Worm (Caenorhabditis elegans) whole organism, mixed stage, embryonic: ENCODE results near the gene clec-207.

Experiments used
- bed-3 ChIP-seq: fragments of 200-800 bp; sonication (Bioruptor generic); optimal IDR thresholded peaks from 3 replicates; lab custom pipeline; 2018; ENCODE audit warnings: mild to moderate bottlenecking, missing genetic modification characterization, moderate library complexity, missing compliant biosample characterization
- blmp-1 ChIP-seq: fragments of 150-350 bp; optimal IDR thresholded peaks from 2 replicates; lab custom pipeline; 2014; ENCODE audit warnings: missing biosample characterization, missing genetic modification characterization
- ceh-39 ChIP-seq: fragments of 150-350 bp; optimal IDR thresholded peaks from 2 replicates; lab custom pipeline; 2014; ENCODE audit warnings: missing biosample characterization, missing genetic modification characterization
- ceh-43 ChIP-seq: fragments of 200-800 bp; sonication (Bioruptor generic); optimal IDR thresholded peaks from 2 replicates; lab custom pipeline; 2018; ENCODE audit warnings: mild to moderate bottlenecking, missing genetic modification characterization, moderate library complexity, missing compliant biosample characterization
- ceh-83 ChIP-seq: fragments of 200-800 bp; sonication (Bioruptor generic); optimal IDR thresholded peaks from 2 replicates; lab custom pipeline; 2018; ENCODE audit warnings: mild to moderate bottlenecking, missing genetic modification characterization, missing compliant biosample characterization
- ces-1 ChIP-seq: fragments of 150-350 bp; optimal IDR thresholded peaks from 2 replicates; lab custom pipeline; 2014; ENCODE audit warnings: missing biosample characterization, missing genetic modification reagents, missing genetic modification characterization
- cnd-1 ChIP-seq: fragments of 200-800 bp; sonication (Bioruptor generic); optimal IDR thresholded peaks from 2 replicates; lab custom pipeline; 2018; ENCODE audit warnings: mild to moderate bottlenecking, missing genetic modification characterization, missing compliant biosample characterization
- drap-1 ChIP-seq: fragments of 200-800 bp; sonication (Bioruptor generic); optimal IDR thresholded peaks from 3 replicates; lab custom pipeline; 2018; ENCODE audit warnings: mild to moderate bottlenecking, missing genetic modification characterization, missing compliant biosample characterization
- flh-1 ChIP-seq: fragments of 200-800 bp; sonication (Bioruptor generic); optimal IDR thresholded peaks from 2 replicates; lab custom pipeline; 2018; ENCODE audit warnings: mild to moderate bottlenecking, missing genetic modification characterization, moderate library complexity, missing compliant biosample characterization
- ham-2 ChIP-seq: fragments of 200-800 bp; sonication (Bioruptor generic); optimal IDR thresholded peaks from 2 replicates; lab custom pipeline; 2018; ENCODE audit warnings: mild to moderate bottlenecking, missing genetic modification characterization, missing compliant biosample characterization
- hlh-1 ChIP-seq: fragments of 150-350 bp; optimal IDR thresholded peaks from 2 replicates; lab custom pipeline; 2014; ENCODE audit warnings: missing biosample characterization, missing genetic modification reagents, missing genetic modification characterization
- lin-32 ChIP-seq: fragments of 200-800 bp; sonication (Bioruptor generic); optimal IDR thresholded peaks from 2 replicates; lab custom pipeline; 2018; ENCODE audit warnings: mild to moderate bottlenecking, missing genetic modification characterization, missing compliant biosample characterization
- lsy-2 ChIP-seq: fragments of 150-350 bp; optimal IDR thresholded peaks from 2 replicates; lab custom pipeline; 2014; ENCODE audit warnings: missing biosample characterization, missing genetic modification characterization
- mab-5 ChIP-seq: fragments of 150-350 bp; optimal IDR thresholded peaks from 2 replicates; lab custom pipeline; 2014; ENCODE audit warnings: missing biosample characterization, missing genetic modification characterization
- mep-1 ChIP-seq: fragments of 150-350 bp; optimal IDR thresholded peaks from 2 replicates; lab custom pipeline; 2017; ENCODE audit warnings: missing biosample characterization, missing genetic modification reagents, missing genetic modification characterization, inconsistent platforms
- mls-2 ChIP-seq: sonication (generic microtip); optimal IDR thresholded peaks from 2 replicates; lab custom pipeline; 2016; ENCODE audit warnings: mild to moderate bottlenecking, missing genetic modification characterization, moderate library complexity, missing compliant biosample characterization
- nhr-12 ChIP-seq: fragments of 150-350 bp; optimal IDR thresholded peaks from 2 replicates; lab custom pipeline; 2014; ENCODE audit warnings: missing biosample characterization, missing genetic modification characterization
- nhr-2 ChIP-seq: fragments of 150-350 bp; optimal IDR thresholded peaks from 2 replicates; lab custom pipeline; 2014; ENCODE audit warnings: missing biosample characterization, missing genetic modification characterization
- nhr-237 ChIP-seq: fragments of 150-350 bp; optimal IDR thresholded peaks from 2 replicates; lab custom pipeline; 2014; ENCODE audit warnings: missing biosample characterization, missing genetic modification characterization
- nhr-28 ChIP-seq: fragments of 150-350 bp; optimal IDR thresholded peaks from 2 replicates; lab custom pipeline; 2014; ENCODE audit warnings: missing biosample characterization, missing genetic modification characterization
- pha-4 ChIP-seq: fragments of 150-350 bp; optimal IDR thresholded peaks from 2 replicates; lab custom pipeline; 2018; ENCODE audit warnings: missing biosample characterization, missing genetic modification reagents, missing genetic modification characterization
- sem-2 ChIP-seq: fragments of 200-800 bp; sonication (Bioruptor generic); optimal IDR thresholded peaks from 2 replicates; lab custom pipeline; 2018; ENCODE audit warnings: mild to moderate bottlenecking, missing genetic modification characterization, missing compliant biosample characterization
- snpc-4 ChIP-seq: fragments of 150-350 bp; optimal IDR thresholded peaks from 2 replicates; lab custom pipeline; 2014; ENCODE audit warnings: missing biosample characterization, missing genetic modification characterization
- sptf-1 ChIP-seq: sonication (generic microtip); optimal IDR thresholded peaks from 2 replicates; lab custom pipeline; 2017; ENCODE audit warnings: mild to moderate bottlenecking, missing genetic modification characterization, moderate library complexity, missing compliant biosample characterization
- tbx-8 ChIP-seq: fragments of 200-800 bp; sonication (Bioruptor generic); optimal IDR thresholded peaks from 2 replicates; lab custom pipeline; 2018; ENCODE audit warnings: mild to moderate bottlenecking, missing genetic modification characterization, moderate library complexity, missing compliant biosample characterization
- unc-120 ChIP-seq: sonication (generic microtip); optimal IDR thresholded peaks from 2 replicates; lab custom pipeline; 2017; ENCODE audit warnings: missing genetic modification characterization, missing compliant biosample characterization; ENCODE audit not compliant: poor library complexity, severe bottlenecking
- unc-39 ChIP-seq: fragments of 150-350 bp; optimal IDR thresholded peaks from 2 replicates; lab custom pipeline; 2014; ENCODE audit warnings: missing biosample characterization, missing genetic modification characterization
- unc-62 ChIP-seq: fragments of 150-350 bp; optimal IDR thresholded peaks from 2 replicates; lab custom pipeline; 2014; ENCODE audit warnings: missing biosample characterization, missing genetic modification reagents, missing genetic modification characterization
- ztf-11 ChIP-seq: fragments of 150-350 bp; optimal IDR thresholded peaks from 2 replicates; lab custom pipeline; 2014; ENCODE audit warnings: missing biosample characterization, missing genetic modification characterization

The clec-207 gene

ce11 chrV:2099040-2099439 is 3.2 kb downstream of the clec-207 start, which contains the start of gene F36F12.7:
TSS of gene F36F12.7 (plus strand) at chrV:2099340.
- TF ChIP-seq ceh-43 (no peak), snpc-4 (tag; lab: Kevin White, UChicago) (no peak), nhr-237 (tag; lab: Kevin White, UChicago) (no peak), unc-62 (GFP tag; lab: Kevin White, UChicago) (no peak), flh-1 (GFP tag; lab: Kevin White, UChicago) (no peak), tbx-8 (GFP tag; lab: Kevin White, UChicago) (no peak), ceh-83 (no peak), unc-39 (tag; lab: Kevin White, UChicago) (no peak), unc-120 (tag; lab: Kevin White, UChicago) (no peak), drap-1 (GFP tag; lab: Kevin White, UChicago) (no peak)

- TF ChIP-seq tbx-8 (GFP tag; lab: Kevin White, UChicago) (no peak), pha-4 (tag; lab: Kevin White, UChicago) (no peak), mab-5 (tag; lab: Kevin White, UChicago) (no peak), sem-2 (GFP tag; lab: Kevin White, UChicago) (no peak), flh-1 (GFP tag; lab: Kevin White, UChicago) (no peak), mls-2 (tag; lab: Kevin White, UChicago) (no peak), nhr-12 (tag; lab: Kevin White, UChicago) (no peak), mep-1 (tag; lab: Kevin White, UChicago) (no peak), ham-2 (GFP tag; lab: Kevin White, UChicago) (no peak), bed-3 (GFP tag; lab: Kevin White, UChicago) (no peak), cnd-1 (no peak), nhr-237 (tag; lab: Kevin White, UChicago) (no peak), ceh-43 (no peak), lsy-2 (tag; lab: Kevin White, UChicago) (no peak), hlh-1 (tag; lab: Kevin White, UChicago) (no peak)
Measured at ce11 chrV:2103118-2103517, 7.2 kb downstream of the clec-207 start, which contains the start of gene F36F12.1. TSS of gene F36F12.1 (minus strand) at chrV:2103218.

- TF ChIP-seq bed-3 (GFP tag; lab: Kevin White, UChicago) (no peak), drap-1 (GFP tag; lab: Kevin White, UChicago) (no peak), mep-1 (tag; lab: Kevin White, UChicago) (no peak), nhr-28 (tag; lab: Kevin White, UChicago) (no peak), blmp-1 (tag; lab: Kevin White, UChicago) (no peak), lin-32 (GFP tag; lab: Kevin White, UChicago) (no peak)
Measured at ce11 chrV:2105976-2106375, 10.1 kb downstream of the clec-207 start, which contains the start of gene F22F7.4. TSS of gene F22F7.4 (minus strand) at chrV:2106076.

- peak; percentile 43 for TF ChIP-seq pha-4 (tag; lab: Kevin White, UChicago)
- TF ChIP-seq lsy-2 (tag; lab: Kevin White, UChicago), result no peak
- no peak for TF ChIP-seq nhr-12 (tag; lab: Kevin White, UChicago)
- TF ChIP-seq ces-1, result peak; percentile 94
- TF ChIP-seq nhr-28 (tag; lab: Kevin White, UChicago), result no peak
- no peak for TF ChIP-seq ceh-83
- peak; percentile 29 for TF ChIP-seq mep-1 (tag; lab: Kevin White, UChicago)
- TF ChIP-seq nhr-2 (tag; lab: Kevin White, UChicago), result no peak
- peak; percentile 49 for TF ChIP-seq nhr-237 (tag; lab: Kevin White, UChicago)
- no peak for TF ChIP-seq bed-3 (GFP tag; lab: Kevin White, UChicago)
- no peak for TF ChIP-seq ztf-11 (tag; lab: Kevin White, UChicago)
- TF ChIP-seq ceh-39, result peak; percentile 10
- no peak for TF ChIP-seq sptf-1 (tag; lab: Kevin White, UChicago)
- no peak for TF ChIP-seq unc-39 (tag; lab: Kevin White, UChicago)
Measured at ce11 chrV:2109295-2109694, 13.4 kb downstream of the clec-207 start, which contains the start of gene ckb-4. TSS of gene ckb-4 (minus strand) at chrV:2109434.

- TF ChIP-seq sem-2 (GFP tag; lab: Kevin White, UChicago), result no peak
Measured at ce11 chrV:2110368-2110767, 14.5 kb downstream of the clec-207 start, which contains the start of gene F22F7.3. TSS of gene F22F7.3 (plus strand) at chrV:2110668.
